Fruit fly (Drosophila melanogaster) whole organism, embryonic: ENCODE measurements around the gene spn-B.

Source experiments
- CG10147 ChIP-seq: fragments of 200-800 bp; sonication (Bioruptor generic); optimal IDR thresholded peaks from 2 replicates; lab custom pipeline; 2019; ENCODE audit warnings: missing biosample characterization, mild to moderate bottlenecking, missing genetic modification characterization, moderate library complexity
- CG10321 ChIP-seq: fragments of 200-800 bp; sonication (Bioruptor generic); IDR thresholded peaks from 2 replicates; pipeline ENCODE4 v1.3.6; 2022; ENCODE audit warnings: missing biosample characterization, missing genetic modification characterization
- CG11093 ChIP-seq: fragments of 200-800 bp; sonication (Bioruptor generic); IDR thresholded peaks from 3 replicates; pipeline ENCODE4 v1.3.6; 2022; ENCODE audit warnings: missing biosample characterization, missing genetic modification characterization
- CG11696 ChIP-seq: fragments of 200-800 bp; sonication (Bioruptor generic); IDR thresholded peaks from 2 replicates; pipeline ENCODE4 v1.3.6; 2022; ENCODE audit warnings: missing biosample characterization, missing genetic modification characterization
- CG13894 ChIP-seq: fragments of 200-800 bp; sonication (Bioruptor generic); optimal IDR thresholded peaks from 3 replicates; lab custom pipeline; 2018; ENCODE audit warnings: missing biosample characterization, mild to moderate bottlenecking, missing genetic modification characterization, moderate library complexity
- CG14441 ChIP-seq: fragments of 200-800 bp; sonication (Bioruptor generic); IDR thresholded peaks from 2 replicates; pipeline ENCODE4 v1.3.6; 2022; ENCODE audit warnings: missing biosample characterization, missing genetic modification characterization
- CG15479 ChIP-seq: fragments of 200-800 bp; sonication (Bioruptor generic); optimal IDR thresholded peaks from 3 replicates; lab custom pipeline; 2019; ENCODE audit warnings: missing biosample characterization, mild to moderate bottlenecking, missing genetic modification characterization, moderate library complexity
- CG16813 ChIP-seq: fragments of 200-800 bp; sonication (Bioruptor generic); IDR thresholded peaks from 3 replicates; pipeline ENCODE4 v1.3.6; 2022; ENCODE audit warnings: missing biosample characterization, missing genetic modification characterization; ENCODE audit not compliant: partially characterized antibody
- CG1792 ChIP-seq: fragments of 200-800 bp; sonication (Bioruptor generic); optimal IDR thresholded peaks from 2 replicates; lab custom pipeline; 2016; ENCODE audit warnings: missing biosample characterization, missing genetic modification characterization
- CG1832 ChIP-seq: fragments of 200-800 bp; sonication (Bioruptor generic); optimal IDR thresholded peaks from 2 replicates; lab custom pipeline; 2017; ENCODE audit warnings: missing biosample characterization, mild to moderate bottlenecking, missing genetic modification characterization, inconsistent platforms
- CG2120 ChIP-seq: fragments of 200-800 bp; sonication (Bioruptor generic); optimal IDR thresholded peaks from 3 replicates; lab custom pipeline; 2016; ENCODE audit warnings: missing biosample characterization, missing genetic modification characterization
- CG2712 ChIP-seq: fragments of 200-800 bp; optimal IDR thresholded peaks from 3 replicates; lab custom pipeline; 2019; ENCODE audit warnings: missing biosample characterization, mild to moderate bottlenecking, missing genetic modification characterization, moderate library complexity
- CG30403 ChIP-seq: fragments of 200-800 bp; sonication (Bioruptor generic); optimal IDR thresholded peaks from 3 replicates; lab custom pipeline; 2016; ENCODE audit warnings: missing biosample characterization, missing genetic modification characterization
- CG32772 ChIP-seq: fragments of 200-800 bp; sonication (Bioruptor generic); IDR thresholded peaks from 2 replicates; pipeline ENCODE4 v1.3.6; 2022; ENCODE audit warnings: missing biosample characterization, missing genetic modification characterization
- CG34376 ChIP-seq: fragments of 200-800 bp; sonication (Bioruptor generic); optimal IDR thresholded peaks from 2 replicates; lab custom pipeline; 2018; ENCODE audit warnings: missing biosample characterization, mild to moderate bottlenecking, missing genetic modification characterization
- CG42726 ChIP-seq: fragments of 200-800 bp; sonication (Bioruptor generic); IDR thresholded peaks from 2 replicates; pipeline ENCODE4 v1.3.6; 2022; ENCODE audit warnings: missing biosample characterization, missing genetic modification characterization; ENCODE audit not compliant: partially characterized antibody
- CG4707 ChIP-seq: fragments of 200-800 bp; sonication (Bioruptor generic); optimal IDR thresholded peaks from 2 replicates; lab custom pipeline; 2018; ENCODE audit warnings: missing biosample characterization, mild to moderate bottlenecking, missing genetic modification characterization, moderate library complexity
- CG6175 ChIP-seq: fragments of 200-800 bp; sonication (Bioruptor generic); IDR thresholded peaks from 3 replicates; pipeline ENCODE4 v1.3.6; 2022; ENCODE audit warnings: missing biosample characterization, missing genetic modification characterization
- CG7928 ChIP-seq: fragments of 200-800 bp; sonication (Bioruptor generic); optimal IDR thresholded peaks from 2 replicates; lab custom pipeline; 2017; ENCODE audit warnings: missing biosample characterization, mild to moderate bottlenecking, missing genetic modification characterization
- CHES-1-like ChIP-seq: fragments of 200-800 bp; sonication (Bioruptor generic); optimal IDR thresholded peaks from 2 replicates; lab custom pipeline; 2016; ENCODE audit warnings: missing biosample characterization, missing genetic modification characterization
- Camta ChIP-seq: fragments of 200-800 bp; sonication (Bioruptor generic); optimal IDR thresholded peaks from 2 replicates; lab custom pipeline; 2016; ENCODE audit warnings: missing biosample characterization, missing genetic modification characterization
- Deaf1 ChIP-seq: fragments of 200-800 bp; optimal IDR thresholded peaks from 3 replicates; lab custom pipeline; 2019; ENCODE audit warnings: missing biosample characterization, mild to moderate bottlenecking, missing genetic modification characterization, moderate library complexity
- Dek ChIP-seq: fragments of 200-800 bp; sonication (Bioruptor generic); optimal IDR thresholded peaks from 3 replicates; lab custom pipeline; 2019; ENCODE audit warnings: missing biosample characterization, mild to moderate bottlenecking, missing genetic modification characterization, moderate library complexity
- Eip74EF ChIP-seq, 2 experiments: fragments of 200-800 bp in 1 of 2; fragments of >200 bp in 1 of 2; sonication (Bioruptor generic) in 1 of 2; optimal IDR thresholded peaks; 2 replicates each; lab custom pipeline; 2017 to 2019; ENCODE audit warnings: missing biosample characterization in 2 of 2, missing genetic modification characterization in 2 of 2, mild to moderate bottlenecking in 1 of 2, moderate library complexity in 1 of 2
- Elba2 ChIP-seq: fragments of 200-800 bp; sonication (Bioruptor generic); optimal IDR thresholded peaks from 3 replicates; lab custom pipeline; 2016; ENCODE audit warnings: missing biosample characterization, missing genetic modification characterization
- Fer3 ChIP-seq: fragments of 200-800 bp; sonication (Bioruptor generic); optimal IDR thresholded peaks from 2 replicates; lab custom pipeline; 2018; ENCODE audit warnings: missing biosample characterization, mild to moderate bottlenecking, missing genetic modification characterization, moderate library complexity
- HLH54F ChIP-seq: fragments of 200-800 bp; sonication (Bioruptor generic); optimal IDR thresholded peaks from 3 replicates; lab custom pipeline; 2016; ENCODE audit warnings: missing biosample characterization, missing genetic modification characterization
- Hey ChIP-seq: fragments of 200-800 bp; sonication (Bioruptor generic); optimal IDR thresholded peaks from 3 replicates; lab custom pipeline; 2018; ENCODE audit warnings: missing biosample characterization, mild to moderate bottlenecking, missing genetic modification characterization
- Lpt ChIP-seq: fragments of >200 bp; optimal IDR thresholded peaks from 2 replicates; lab custom pipeline; 2018; ENCODE audit warnings: missing biosample characterization, missing genetic modification characterization
- MESR4 ChIP-seq: fragments of 200-800 bp; sonication (Bioruptor generic); optimal IDR thresholded peaks from 2 replicates; lab custom pipeline; 2018; ENCODE audit warnings: missing biosample characterization, mild to moderate bottlenecking, missing genetic modification characterization, moderate library complexity
- Meics ChIP-seq: fragments of 200-800 bp; sonication (Bioruptor generic); optimal IDR thresholded peaks from 2 replicates; lab custom pipeline; 2017; ENCODE audit warnings: missing biosample characterization, mild to moderate bottlenecking, missing genetic modification characterization
- Ptx1 ChIP-seq: fragments of 200-800 bp; sonication (Bioruptor generic); IDR thresholded peaks from 2 replicates; pipeline ENCODE4 v1.3.6; 2022; ENCODE audit warnings: missing biosample characterization, missing genetic modification characterization
- Sry-β ChIP-seq: fragments of 200-800 bp; sonication (Bioruptor generic); optimal IDR thresholded peaks from 2 replicates; lab custom pipeline; 2018; ENCODE audit warnings: missing biosample characterization, mild to moderate bottlenecking, missing genetic modification characterization, moderate library complexity
- Stat92E ChIP-seq, 3 experiments: fragments of >200 bp in 2 of 3; fragments of 200-800 bp in 1 of 3; sonication (Bioruptor generic) in 1 of 3; optimal IDR thresholded peaks; 2 replicates each; lab custom pipeline; 2017 to 2019; ENCODE audit warnings: missing biosample characterization in 3 of 3, missing genetic modification characterization in 3 of 3, mild to moderate bottlenecking in 1 of 3, moderate library complexity in 1 of 3
- ato ChIP-seq: fragments of 200-800 bp; sonication (Bioruptor generic); IDR thresholded peaks from 2 replicates; pipeline ENCODE4 v1.3.6; 2022; ENCODE audit warnings: missing biosample characterization, missing genetic modification characterization; ENCODE audit not compliant: partially characterized antibody
- btn ChIP-seq: fragments of 200-800 bp; sonication (Bioruptor generic); optimal IDR thresholded peaks from 2 replicates; lab custom pipeline; 2016; ENCODE audit warnings: missing biosample characterization, missing genetic modification characterization
- corto ChIP-seq: fragments of 200-800 bp; sonication (Bioruptor generic); optimal IDR thresholded peaks from 2 replicates; lab custom pipeline; 2016; ENCODE audit warnings: missing biosample characterization, mild to moderate bottlenecking, missing genetic modification characterization, moderate library complexity
- disco-r ChIP-seq: fragments of 200-800 bp; sonication (Bioruptor generic); optimal IDR thresholded peaks from 2 replicates; lab custom pipeline; 2016; ENCODE audit warnings: missing biosample characterization, missing genetic modification characterization
- en ChIP-seq: fragments of 200-800 bp; sonication (Bioruptor generic); optimal IDR thresholded peaks from 2 replicates; lab custom pipeline; 2016; ENCODE audit warnings: missing biosample characterization, missing genetic modification characterization
- fd3F ChIP-seq: fragments of 200-800 bp; sonication (Bioruptor generic); optimal IDR thresholded peaks from 2 replicates; lab custom pipeline; 2018; ENCODE audit warnings: missing biosample characterization, mild to moderate bottlenecking, missing genetic modification characterization, moderate library complexity
- h ChIP-seq: fragments of >200 bp; optimal IDR thresholded peaks from 2 replicates; lab custom pipeline; 2017
- insv ChIP-seq, 2 experiments: fragments of 200-800 bp; sonication (Bioruptor generic); optimal IDR thresholded peaks; 3 replicates each; lab custom pipeline; 2016 to 2018; ENCODE audit warnings: missing biosample characterization in 2 of 2, missing genetic modification characterization in 2 of 2
- knrl ChIP-seq: fragments of 200-800 bp; sonication (Bioruptor generic); IDR thresholded peaks from 3 replicates; pipeline ENCODE4 v1.3.6; 2022; ENCODE audit warnings: missing biosample characterization, missing genetic modification characterization; ENCODE audit not compliant: partially characterized antibody
- lola ChIP-seq, 3 experiments: fragments of >200 bp in 2 of 3; fragments of 200-800 bp in 1 of 3; sonication (Bioruptor generic) in 1 of 3; optimal IDR thresholded peaks; 2 replicates each; lab custom pipeline; 2017 to 2019; ENCODE audit warnings: missing biosample characterization in 3 of 3, missing genetic modification characterization in 3 of 3, mild to moderate bottlenecking in 1 of 3, moderate library complexity in 1 of 3
- sima ChIP-seq: fragments of 200-800 bp; sonication (Bioruptor generic); optimal IDR thresholded peaks from 2 replicates; lab custom pipeline; 2016; ENCODE audit warnings: missing biosample characterization, missing genetic modification characterization
- sisA ChIP-seq: fragments of 200-800 bp; sonication (Bioruptor generic); IDR thresholded peaks from 2 replicates; pipeline ENCODE4 v1.3.6; 2022; ENCODE audit warnings: missing biosample characterization, missing genetic modification characterization
- vfl ChIP-seq: fragments of 200-800 bp; sonication (Bioruptor generic); optimal IDR thresholded peaks from 2 replicates; lab custom pipeline; 2016; ENCODE audit warnings: missing biosample characterization, missing genetic modification characterization
- wdn ChIP-seq: fragments of 200-800 bp; sonication (Bioruptor generic); IDR thresholded peaks from 2 replicates; pipeline ENCODE4 v1.3.6; 2022; ENCODE audit warnings: missing biosample characterization, missing genetic modification characterization

spn-B gene

dm6 chr3R:14346838-14347745 lies 19.2 kb downstream of the spn-B start (continued):
- TF ChIP-seq lola (GFP tag; optimal IDR thresholded peaks at IDR 0.05; lab: Kevin White, UChicago) (peak in 1 of 3 experiments; percentile 14), CG13894 (no peak), CG11696 (0 out of 2 replicates have a peak, but pooled peaks have one; percentile 25), CG11093 (GFP tag; lab: Robert Waterston, UW) (no peak), sima (no peak), Sry-β (GFP tag; lab: Kevin White, UChicago) (no peak), Fer3 (peak; percentile 56), CG4707 (GFP tag; lab: Kevin White, UChicago) (no peak), fd3F (GFP tag; lab: Kevin White, UChicago) (peak; percentile 46), CG14441 (GFP tag; lab: Robert Waterston, UW) (no peak), vfl (no peak), Meics (GFP tag; lab: Kevin White, UChicago) (peak; percentile 83), corto (GFP tag; lab: Kevin White, UChicago) (no peak), CG6175 (GFP tag; lab: Robert Waterston, UW) (no peak), Elba2 (GFP tag; lab: Kevin White, UChicago) (no peak), CG2120 (GFP tag; lab: Kevin White, UChicago) (peak; percentile 76), Camta (GFP tag; lab: Kevin White, UChicago) (no peak), MESR4 (GFP tag; lab: Kevin White, UChicago) (no peak), Lpt (no peak), sisA (GFP tag; lab: Robert Waterston, UW) (peak; percentile 61), wdn (0 out of 2 replicates have a peak, but pooled peaks have one; percentile 27), CG32772 (GFP tag; lab: Robert Waterston, UW) (0 out of 2 replicates have a peak, but pooled peaks have one; percentile 13), knrl (GFP tag; lab: Robert Waterston, UW) (no peak), insv (GFP tag; optimal IDR thresholded peaks at IDR 0.05; lab: Kevin White, UChicago) (no peak), btn (no peak), CG42726 (GFP tag; lab: Robert Waterston, UW) (no peak), CG16813 (GFP tag; lab: Robert Waterston, UW) (no peak), CG34376 (no peak), CG15479 (no peak), Stat92E (GFP tag; optimal IDR thresholded peaks at IDR 0.05; lab: Kevin White, UChicago) (no peak), CG2712 (tag; lab: Kevin White, UChicago) (peak; percentile 59), CG1792 (GFP tag; lab: Kevin White, UChicago) (no peak), CG7928 (GFP tag; lab: Kevin White, UChicago) (no peak), CHES-1-like (GFP tag; lab: Kevin White, UChicago) (no peak), Dek (tag; lab: Kevin White, UChicago) (peak; percentile 60), disco-r (GFP tag; lab: Kevin White, UChicago) (no peak), Deaf1 (peak; percentile 90), h (lab: Kevin White, UChicago) (no peak), HLH54F (no peak), Eip74EF (GFP tag; optimal IDR thresholded peaks at IDR 0.05; lab: Kevin White, UChicago) (peak in 1 of 2 experiments; percentile 33), CG30403 (GFP tag; lab: Kevin White, UChicago) (peak; percentile 62), CG1832 (peak; percentile 62), CG10147 (GFP tag; lab: Kevin White, UChicago) (peak; percentile 63), CG10321 (GFP tag; lab: Robert Waterston, UW) (no peak), Hey (tag; lab: Kevin White, UChicago) (no peak), Ptx1 (peak; percentile 73), ato (GFP tag; lab: Robert Waterston, UW) (no peak), en (GFP tag; lab: Kevin White, UChicago) (no peak)
